Worm (Caenorhabditis elegans) whole organism, L1 larva: ENCODE data around the gene T08A11.1.

Source experiments
- C04F5.9 ChIP-seq: sonication (generic microtip); optimal IDR thresholded peaks from 2 replicates; lab custom pipeline; 2016; ENCODE audit warnings: missing genetic modification characterization, missing compliant biosample characterization
- C34B4.2 ChIP-seq: sonication (generic microtip); optimal IDR thresholded peaks from 2 replicates; lab custom pipeline; 2017; ENCODE audit warnings: mild to moderate bottlenecking, missing genetic modification characterization, missing compliant biosample characterization
- F16B12.6 ChIP-seq: fragments of 150-350 bp; optimal IDR thresholded peaks from 2 replicates; lab custom pipeline; 2014; ENCODE audit warnings: missing biosample characterization, missing genetic modification characterization
- ama-1 ChIP-seq: fragments of 150-350 bp; optimal IDR thresholded peaks from 2 replicates; lab custom pipeline; 2014
- ceh-88 ChIP-seq: fragments of 200-800 bp; sonication (Bioruptor generic); IDR thresholded peaks from 2 replicates; pipeline ENCODE4 v1.3.6; 2022; ENCODE audit warnings: missing genetic modification characterization, missing compliant biosample characterization
- dsc-1 ChIP-seq: sonication (generic microtip); optimal IDR thresholded peaks from 2 replicates; lab custom pipeline; 2016; ENCODE audit warnings: mild to moderate bottlenecking, missing genetic modification characterization, missing compliant biosample characterization
- efl-1 ChIP-seq, 4 experiments: fragments of 150-350 bp; optimal IDR thresholded peaks in 3 of 4; peaks in 1 of 4; 1 replicate in 1 of 4; 2 replicates in 3 of 4; lab custom pipeline; 2014; ENCODE audit warnings: missing biosample characterization in 2 of 4, missing genetic modification characterization in 2 of 4, missing genetic modification reagents in 2 of 4
- efl-3 ChIP-seq: fragments of 200-800 bp; sonication (Bioruptor generic); optimal IDR thresholded peaks from 2 replicates; lab custom pipeline; 2018; ENCODE audit warnings: mild to moderate bottlenecking, missing genetic modification characterization, missing compliant biosample characterization
- elt-3 ChIP-seq, 6 experiments: fragments of 150-350 bp in 1 of 6; sonication (generic microtip); optimal IDR thresholded peaks; 2 replicates each; lab custom pipeline; 2017 to 2018; ENCODE audit warnings: missing biosample characterization in 6 of 6, missing genetic modification characterization in 6 of 6, inconsistent platforms in 1 of 6
- fkh-10 ChIP-seq: sonication (generic microtip); optimal IDR thresholded peaks from 2 replicates; lab custom pipeline; 2017; ENCODE audit warnings: missing biosample characterization, missing genetic modification reagents, missing genetic modification characterization
- fkh-8 ChIP-seq: sonication (generic microtip); optimal IDR thresholded peaks from 2 replicates; lab custom pipeline; 2016; ENCODE audit warnings: mild to moderate bottlenecking, missing genetic modification characterization, missing compliant biosample characterization
- fos-1 ChIP-seq: fragments of 150-350 bp; optimal IDR thresholded peaks from 2 replicates; lab custom pipeline; 2014; ENCODE audit warnings: missing biosample characterization, missing genetic modification characterization
- grh-1 ChIP-seq: fragments of 200-800 bp; sonication (Bioruptor generic); IDR thresholded peaks from 2 replicates; pipeline ENCODE4 v1.3.6; 2022; ENCODE audit warnings: missing genetic modification reagents, missing genetic modification characterization, missing compliant biosample characterization
- hlh-17 ChIP-seq: fragments of 200-800 bp; sonication (Bioruptor generic); optimal IDR thresholded peaks from 2 replicates; lab custom pipeline; 2018; ENCODE audit warnings: missing genetic modification characterization, mild to moderate bottlenecking, missing compliant biosample characterization, moderate library complexity, borderline replicate concordance
- hlh-4 ChIP-seq: sonication (generic microtip); optimal IDR thresholded peaks from 2 replicates; lab custom pipeline; 2016; ENCODE audit warnings: mild to moderate bottlenecking, missing genetic modification characterization, missing compliant biosample characterization
- hpl-2 ChIP-seq: fragments of 150-350 bp; optimal IDR thresholded peaks from 2 replicates; lab custom pipeline; 2014; ENCODE audit warnings: missing biosample characterization, missing genetic modification reagents, missing genetic modification characterization
- isw-1 ChIP-seq: fragments of 200-800 bp; sonication (Bioruptor generic); IDR thresholded peaks from 2 replicates; pipeline ENCODE4 v1.3.6; 2022; ENCODE audit warnings: missing genetic modification characterization, missing compliant biosample characterization
- jun-1 ChIP-seq: fragments of 150-350 bp; optimal IDR thresholded peaks from 2 replicates; lab custom pipeline; 2014; ENCODE audit warnings: missing biosample characterization, missing genetic modification reagents, missing genetic modification characterization
- lin-13 ChIP-seq: fragments of 150-350 bp; optimal IDR thresholded peaks from 2 replicates; lab custom pipeline; 2014; ENCODE audit warnings: missing biosample characterization, missing genetic modification reagents, missing genetic modification characterization
- lin-14 ChIP-seq: fragments of 200-800 bp; sonication (Bioruptor generic); optimal IDR thresholded peaks from 2 replicates; lab custom pipeline; 2018; ENCODE audit warnings: mild to moderate bottlenecking, missing genetic modification characterization, moderate library complexity, missing compliant biosample characterization
- lin-35 ChIP-seq, 2 experiments: fragments of 150-350 bp; optimal IDR thresholded peaks; 2 replicates each; lab custom pipeline; 2014; ENCODE audit warnings: missing biosample characterization in 2 of 2, missing genetic modification characterization in 2 of 2, missing genetic modification reagents in 2 of 2
- lin-39 ChIP-seq: fragments of 150-350 bp; optimal IDR thresholded peaks from 2 replicates; lab custom pipeline; 2014; ENCODE audit warnings: missing biosample characterization, missing genetic modification reagents, missing genetic modification characterization
- lsy-2 ChIP-seq, 2 experiments: fragments of 150-350 bp; optimal IDR thresholded peaks; 2 replicates each; lab custom pipeline; 2014; ENCODE audit warnings: missing biosample characterization in 2 of 2, missing genetic modification characterization in 2 of 2
- mdl-1 ChIP-seq, 2 experiments: fragments of 150-350 bp; optimal IDR thresholded peaks; 2 replicates each; lab custom pipeline; 2014 to 2017; ENCODE audit warnings: missing biosample characterization in 2 of 2, missing genetic modification characterization in 2 of 2, inconsistent platforms in 1 of 2
- mep-1 ChIP-seq: fragments of 150-350 bp; optimal IDR thresholded peaks from 2 replicates; lab custom pipeline; 2014; ENCODE audit warnings: missing biosample characterization, missing genetic modification characterization
- nhr-20 ChIP-seq: sonication (generic microtip); optimal IDR thresholded peaks from 2 replicates; lab custom pipeline; 2016; ENCODE audit warnings: mild to moderate bottlenecking, missing genetic modification characterization, missing compliant biosample characterization
- nhr-237 ChIP-seq: fragments of 150-350 bp; optimal IDR thresholded peaks from 2 replicates; lab custom pipeline; 2014; ENCODE audit warnings: missing biosample characterization, missing genetic modification characterization
- nhr-28 ChIP-seq: fragments of 150-350 bp; optimal IDR thresholded peaks from 2 replicates; lab custom pipeline; 2014; ENCODE audit warnings: missing biosample characterization, missing genetic modification characterization
- nhr-76 ChIP-seq: sonication (generic microtip); optimal IDR thresholded peaks from 2 replicates; lab custom pipeline; 2017; ENCODE audit warnings: missing biosample characterization, missing genetic modification characterization
- nhr-77 ChIP-seq: fragments of 150-350 bp; optimal IDR thresholded peaks from 2 replicates; lab custom pipeline; 2014; ENCODE audit warnings: missing biosample characterization, missing genetic modification characterization
- nhr-85 ChIP-seq: sonication (generic microtip); peaks from one replicate; lab custom pipeline; 2016; ENCODE audit warnings: missing genetic modification characterization, inconsistent platforms, missing compliant biosample characterization
- nhr-90 ChIP-seq: sonication (generic microtip); optimal IDR thresholded peaks from 2 replicates; lab custom pipeline; 2016; ENCODE audit warnings: mild to moderate bottlenecking, missing genetic modification characterization, missing compliant biosample characterization; ENCODE audit not compliant: poor library complexity
- pax-3 ChIP-seq: fragments of 200-800 bp; sonication (Bioruptor generic); optimal IDR thresholded peaks from 2 replicates; lab custom pipeline; 2018; ENCODE audit warnings: mild to moderate bottlenecking, missing genetic modification characterization, moderate library complexity, missing compliant biosample characterization
- pqm-1 ChIP-seq: sonication (generic microtip); optimal IDR thresholded peaks from 3 replicates; lab custom pipeline; 2017; ENCODE audit warnings: missing biosample characterization, missing genetic modification characterization
- rnt-1 ChIP-seq: sonication (generic microtip); optimal IDR thresholded peaks from 2 replicates; lab custom pipeline; 2016; ENCODE audit warnings: mild to moderate bottlenecking, missing genetic modification characterization, moderate library complexity, missing compliant biosample characterization
- skn-1 ChIP-seq: fragments of 150-350 bp; optimal IDR thresholded peaks from 2 replicates; lab custom pipeline; 2014; ENCODE audit warnings: missing biosample characterization, missing genetic modification characterization
- sox-4 ChIP-seq: sonication (generic microtip); optimal IDR thresholded peaks from 2 replicates; lab custom pipeline; 2016; ENCODE audit warnings: missing genetic modification characterization, missing compliant biosample characterization
- sup-37 ChIP-seq: fragments of 200-800 bp; sonication (Bioruptor generic); optimal IDR thresholded peaks from 2 replicates; lab custom pipeline; 2018; ENCODE audit warnings: mild to moderate bottlenecking, missing genetic modification characterization, missing compliant biosample characterization
- swsn-7 ChIP-seq: sonication (generic microtip); optimal IDR thresholded peaks from 2 replicates; lab custom pipeline; 2016; ENCODE audit warnings: missing genetic modification characterization, missing compliant biosample characterization
- tbx-2 ChIP-seq: sonication (generic microtip); optimal IDR thresholded peaks from 2 replicates; lab custom pipeline; 2016; ENCODE audit warnings: missing genetic modification characterization, missing compliant biosample characterization
- tlp-1 ChIP-seq: fragments of 150-350 bp; optimal IDR thresholded peaks from 2 replicates; lab custom pipeline; 2014; ENCODE audit warnings: missing biosample characterization, missing genetic modification characterization
- unc-62 ChIP-seq: fragments of 150-350 bp; optimal IDR thresholded peaks from 2 replicates; lab custom pipeline; 2014; ENCODE audit warnings: missing biosample characterization, missing genetic modification reagents, missing genetic modification characterization
- xbp-1 ChIP-seq: sonication (generic microtip); optimal IDR thresholded peaks from 2 replicates; lab custom pipeline; 2016; ENCODE audit warnings: missing genetic modification characterization, missing compliant biosample characterization
- zip-4 ChIP-seq: fragments of 200-800 bp; sonication (Bioruptor generic); optimal IDR thresholded peaks from 2 replicates; lab custom pipeline; 2018; ENCODE audit warnings: mild to moderate bottlenecking, missing genetic modification characterization, moderate library complexity, missing compliant biosample characterization
- ztf-11 ChIP-seq, 2 experiments: sonication (generic microtip); optimal IDR thresholded peaks; 2 replicates each; lab custom pipeline; 2016 to 2017; ENCODE audit warnings: missing genetic modification characterization in 2 of 2, missing biosample characterization in 1 of 2, missing compliant biosample characterization in 1 of 2

Gene T08A11.1

DNA sequence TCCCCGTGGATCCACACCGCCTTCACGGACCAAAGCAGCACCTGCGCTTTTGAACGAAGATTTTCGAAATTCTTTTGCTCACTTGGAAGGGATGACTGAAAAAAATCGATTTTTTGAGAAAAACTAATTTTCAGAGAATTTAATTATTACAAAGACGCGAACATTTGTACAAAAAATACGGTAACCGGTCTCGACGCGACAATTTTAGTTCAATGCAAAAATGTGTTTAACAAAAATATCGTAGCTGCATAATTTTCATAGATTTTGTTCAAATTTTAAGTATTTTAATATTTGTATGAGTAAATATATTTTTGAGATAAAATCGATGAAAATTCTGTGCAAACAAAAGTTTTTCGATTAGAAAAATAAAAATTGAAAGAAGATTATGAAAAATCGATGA, at the start of gene T08A11.1:
Gene T08A11.1 (minus strand): TSS at position 101 of the 400 bp plus-strand sequence.
- no peak for TF ChIP-seq lsy-2 (tag; optimal IDR thresholded peaks at IDR 0.05; lab: Kevin White, UChicago)
- TF ChIP-seq unc-62 = no peak
- no peak for TF ChIP-seq ama-1
- no peak for TF ChIP-seq pqm-1 (tag; lab: Kevin White, UChicago)
- no peak for TF ChIP-seq mep-1 (tag; lab: Kevin White, UChicago)
- no peak for TF ChIP-seq C34B4.2 (tag; lab: Kevin White, UChicago)
- no peak for TF ChIP-seq sup-37 (GFP tag; lab: Kevin White, UChicago)

DNA sequence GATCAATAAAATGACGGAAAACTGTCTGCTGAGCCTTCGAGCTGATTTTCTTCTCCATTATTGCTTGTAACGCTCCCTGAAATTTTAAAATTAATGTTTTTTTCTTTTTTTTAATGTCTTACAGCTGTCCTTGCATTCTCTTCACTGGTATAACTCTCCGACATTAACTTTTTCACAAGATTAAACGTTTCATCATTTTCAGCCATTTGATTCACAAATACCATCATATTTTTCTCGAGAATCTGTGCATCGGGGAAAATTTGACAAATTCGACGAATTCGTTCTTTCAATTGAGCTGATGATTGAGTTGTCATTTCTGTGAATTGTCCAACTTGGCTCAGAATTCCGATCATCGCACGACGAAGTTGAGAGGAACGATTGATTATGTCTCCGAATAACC, 46.4 kb upstream of the T08A11.1 start:
- TF ChIP-seq lin-39 (tag; lab: Kevin White, UChicago) (no peak), C34B4.2 (tag; lab: Kevin White, UChicago) (no peak), C04F5.9 (tag; lab: Kevin White, UChicago) (no peak), hpl-2 (no peak), hlh-4 (no peak), lin-35 (GFP tag; optimal IDR thresholded peaks at IDR 0.05; lab: Kevin White, UChicago) (no peak), isw-1 (no peak), hlh-17 (no peak), lin-13 (GFP tag; lab: Kevin White, UChicago) (no peak), nhr-20 (no peak), fos-1 (tag; lab: Kevin White, UChicago) (no peak), dsc-1 (no peak), tbx-2 (tag; lab: Kevin White, UChicago) (no peak), efl-1 (optimal IDR thresholded peaks at IDR 0.05; lab: Kevin White, UChicago) (no peak), efl-1 (GFP tag; optimal IDR thresholded peaks at IDR 0.05 in 1 of 2; lab: Kevin White, UChicago) (no peak), pax-3 (tag; lab: Kevin White, UChicago) (no peak), nhr-77 (tag; lab: Kevin White, UChicago) (no peak), nhr-237 (no peak)

DNA sequence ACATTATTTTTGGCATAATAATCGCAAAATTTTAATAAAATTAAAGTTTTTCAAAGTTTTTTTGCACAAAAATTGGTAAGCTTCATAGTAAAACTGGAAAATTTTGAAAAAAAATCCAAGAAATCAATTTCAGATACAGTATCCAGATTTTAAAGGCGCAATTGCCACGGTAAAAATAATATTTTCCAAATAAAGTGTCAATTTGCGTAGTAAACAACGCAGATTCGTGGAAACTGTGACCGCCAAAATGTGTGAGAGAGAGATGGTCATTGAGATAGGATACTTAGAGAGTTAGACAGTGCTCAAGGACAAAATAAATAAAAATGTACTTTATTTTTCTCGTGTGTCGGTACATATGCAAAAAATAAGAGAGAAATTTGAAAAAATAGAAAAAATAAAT, 39.8 kb upstream of the T08A11.1 start:
- TF ChIP-seq efl-1 (optimal IDR thresholded peaks at IDR 0.05; lab: Kevin White, UChicago) (no peak), efl-1 (GFP tag; optimal IDR thresholded peaks at IDR 0.05 in 1 of 2; lab: Kevin White, UChicago) (peak in 1 of 2 experiments; percentile 88), tlp-1 (tag; lab: Kevin White, UChicago) (no peak), sox-4 (tag; lab: Kevin White, UChicago) (no peak), swsn-7 (no peak), fkh-10 (GFP tag; lab: Kevin White, UChicago) (no peak), grh-1 (GFP tag; lab: Robert Waterston, UW) (no peak), xbp-1 (tag; lab: Kevin White, UChicago) (no peak), nhr-90 (no peak), nhr-20 (peak; percentile 4), ceh-88 (no peak), lin-13 (GFP tag; lab: Kevin White, UChicago) (no peak), rnt-1 (tag; lab: Kevin White, UChicago) (no peak), mep-1 (tag; lab: Kevin White, UChicago) (peak; percentile 52), unc-62 (no peak), nhr-85 (peak; percentile 73), ztf-11 (tag; optimal IDR thresholded peaks at IDR 0.05; lab: Kevin White, UChicago) (no peak), elt-3 (tag; optimal IDR thresholded peaks at IDR 0.05; lab: Kevin White, UChicago) (no peak)

DNA sequence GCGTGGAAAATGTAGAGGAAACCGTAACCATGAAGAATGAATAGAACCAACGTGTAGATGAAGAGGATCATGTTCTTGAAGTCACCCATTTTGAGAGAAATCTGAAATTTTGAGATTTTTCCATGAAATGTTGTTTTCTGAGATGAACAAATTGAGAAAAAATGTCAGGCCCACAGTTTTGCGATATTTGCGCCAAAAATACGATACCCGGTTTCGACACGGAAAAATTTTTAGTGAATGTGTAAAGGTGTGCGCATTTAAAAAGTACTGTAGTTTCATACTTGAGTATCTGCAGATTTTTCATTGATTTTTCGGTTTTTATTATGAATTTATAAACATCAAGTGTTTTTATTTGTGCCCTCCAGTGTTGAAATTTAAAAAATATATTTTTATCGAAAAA, 39.3 kb upstream of the T08A11.1 start, which contains the start of gene R10E4.9:
Gene R10E4.9 (minus strand): TSS at position 101 of the 400 bp plus-strand sequence.
- TF ChIP-seq grh-1 (GFP tag; lab: Robert Waterston, UW) (no peak), efl-3 (GFP tag; lab: Kevin White, UChicago) (no peak), pqm-1 (tag; lab: Kevin White, UChicago) (no peak), ama-1 (no peak), xbp-1 (tag; lab: Kevin White, UChicago) (no peak), F16B12.6 (tag; lab: Kevin White, UChicago) (no peak), efl-1 (optimal IDR thresholded peaks at IDR 0.05; lab: Kevin White, UChicago) (no peak), efl-1 (GFP tag; optimal IDR thresholded peaks at IDR 0.05 in 1 of 2; lab: Kevin White, UChicago) (no peak), hlh-4 (no peak), fkh-8 (no peak), mdl-1 (tag; optimal IDR thresholded peaks at IDR 0.05; lab: Kevin White, UChicago) (no peak), nhr-76 (no peak), zip-4 (GFP tag; lab: Kevin White, UChicago) (no peak), sox-4 (tag; lab: Kevin White, UChicago) (no peak), jun-1 (tag; lab: Kevin White, UChicago) (no peak), nhr-28 (no peak), skn-1 (tag; lab: Kevin White, UChicago) (no peak), lin-14 (GFP tag; lab: Kevin White, UChicago) (no peak)
